Worm (Caenorhabditis elegans): ENCODE measurements around the gene C18E9.2.

ce11 chrII:8920955-8921354 lies 43.9 kb upstream of the C18E9.2 start:
- TF ChIP-seq pes-1 (GFP tag; IDR thresholded peaks at IDR 0.05) (no peak), ama-1 (optimal IDR thresholded peaks at IDR 0.05) (no peak), sea-1 (GFP tag; conservative IDR thresholded peaks at IDR 0.05) (no peak), F13C5.2 (tag; optimal IDR thresholded peaks at IDR 0.05) (no peak), tbx-11 (GFP tag; IDR thresholded peaks at IDR 0.05) (no peak), flt-1 (GFP tag; IDR thresholded peaks at IDR 0.05) (no peak), tbx-37 (GFP tag; conservative IDR thresholded peaks at IDR 0.05) (no peak), ceh-36 (tag; optimal IDR thresholded peaks at IDR 0.05) (no peak)
